Worm (Caenorhabditis elegans): ENCODE measurements around the gene fbxa-54.

ce11 chrIII:970928-971327 lies 14.8 kb downstream of the fbxa-54 start:
- TF ChIP-seq sox-4 (tag; optimal IDR thresholded peaks at IDR 0.05) (no peak), alr-1 (tag; optimal IDR thresholded peaks at IDR 0.05; ENCODE audit: borderline replicate concordance) (no peak), ztf-11 (tag; optimal IDR thresholded peaks at IDR 0.05) (no peak), unc-62 (GFP tag; optimal IDR thresholded peaks at IDR 0.05) (no peak), fkh-10 (GFP tag; optimal IDR thresholded peaks at IDR 0.05) (no peak), nhr-71 (tag; optimal IDR thresholded peaks at IDR 0.05) (no peak)

Measured in whole organism, L1 larva.